Worm (Caenorhabditis elegans) whole organism, L4/young adult: Measurements from ENCODE around the gene K09E9.1.

Source experiments
- W03F9.2 ChIP-seq: fragments of 150-350 bp; optimal IDR thresholded peaks from 2 replicates; lab custom pipeline; 2014; ENCODE audit warnings: missing biosample characterization, missing genetic modification characterization
- dao-5 ChIP-seq: sonication (generic microtip); optimal IDR thresholded peaks from 2 replicates; lab custom pipeline; 2016; ENCODE audit warnings: missing genotype, missing genetic modification characterization, moderate library complexity, missing compliant biosample characterization
- him-1 ChIP-seq: sonication (generic microtip); optimal IDR thresholded peaks from 2 replicates; lab custom pipeline; 2016; ENCODE audit warnings: missing genotype, missing genetic modification reagents, missing genetic modification characterization, missing compliant biosample characterization

The K09E9.1 gene

ce11 chrX:15620200-15620599, at the start of gene K09E9.1:
Gene K09E9.1, plus strand, starts transcription at chrX:15620500.
- no peak for TF ChIP-seq W03F9.2 (tag; lab: Kevin White, UChicago)

- TF ChIP-seq him-1 (tag; lab: Kevin White, UChicago) (no peak), dao-5 (tag; lab: Kevin White, UChicago) (no peak), W03F9.2 (tag; lab: Kevin White, UChicago) (no peak)
These were observed 48.3 kb upstream of the K09E9.1 start for ce11 chrX:15572021-15572420.

ce11 chrX:15575460-15575859, 44.8 kb upstream of the K09E9.1 start:
- TF ChIP-seq dao-5 (tag; lab: Kevin White, UChicago) (no peak), W03F9.2 (tag; lab: Kevin White, UChicago) (no peak), him-1 (tag; lab: Kevin White, UChicago) (no peak)

- TF ChIP-seq W03F9.2 (tag; lab: Kevin White, UChicago) (no peak), him-1 (tag; lab: Kevin White, UChicago) (no peak), dao-5 (tag; lab: Kevin White, UChicago) (no peak)
These were observed 43.4 kb upstream of the K09E9.1 start, which contains the start of gene K09A9.6 for ce11 chrX:15576942-15577341. Gene K09A9.6, plus strand, starts transcription at chrX:15577242.

- TF ChIP-seq dao-5 (tag; lab: Kevin White, UChicago) (no peak), him-1 (tag; lab: Kevin White, UChicago) (no peak), W03F9.2 (tag; lab: Kevin White, UChicago) (no peak)
These were observed 35.2 kb upstream of the K09E9.1 start for ce11 chrX:15585144-15585543.

ce11 chrX:15586192-15586591, 34.1 kb upstream of the K09E9.1 start:
- TF ChIP-seq dao-5 (tag; lab: Kevin White, UChicago): no peak
- TF ChIP-seq him-1 (tag; lab: Kevin White, UChicago): no peak
- no peak for TF ChIP-seq W03F9.2 (tag; lab: Kevin White, UChicago)

ce11 chrX:15590347-15590928, 29.9 kb upstream of the K09E9.1 start, which contains the start of gene gas-1:
Gene gas-1, minus strand, starts transcription at chrX:15590397.
- TF ChIP-seq him-1 (tag; lab: Kevin White, UChicago): no peak
- no peak for TF ChIP-seq W03F9.2 (tag; lab: Kevin White, UChicago)
- TF ChIP-seq dao-5 (tag; lab: Kevin White, UChicago): no peak

ce11 chrX:15591068-15591467, 29.2 kb upstream of the K09E9.1 start, which contains the start of gene usp-33:
Gene usp-33, plus strand, starts transcription at chrX:15591368.
- no peak for TF ChIP-seq W03F9.2 (tag; lab: Kevin White, UChicago)
- no peak for TF ChIP-seq dao-5 (tag; lab: Kevin White, UChicago)
- TF ChIP-seq him-1 (tag; lab: Kevin White, UChicago): no peak

ce11 chrX:15593366-15593765, 26.9 kb upstream of the K09E9.1 start:
- TF ChIP-seq W03F9.2 (tag; lab: Kevin White, UChicago) (no peak), dao-5 (tag; lab: Kevin White, UChicago) (no peak), him-1 (tag; lab: Kevin White, UChicago) (no peak)

- TF ChIP-seq W03F9.2 (tag; lab: Kevin White, UChicago) (no peak), him-1 (tag; lab: Kevin White, UChicago) (no peak), dao-5 (tag; lab: Kevin White, UChicago) (no peak)
These were observed 26.3 kb upstream of the K09E9.1 start for ce11 chrX:15594019-15594418.

- TF ChIP-seq dao-5 (tag; lab: Kevin White, UChicago): no peak
- TF ChIP-seq him-1 (tag; lab: Kevin White, UChicago): no peak
- TF ChIP-seq W03F9.2 (tag; lab: Kevin White, UChicago): no peak
These were observed 23.2 kb upstream of the K09E9.1 start, which contains the start of gene K09A9.8 for ce11 chrX:15597077-15597476. Gene K09A9.8, minus strand, starts transcription at chrX:15597177.

ce11 chrX:15598661-15599384, 21.5 kb upstream of the K09E9.1 start:
- TF ChIP-seq W03F9.2 (tag; lab: Kevin White, UChicago) (no peak), him-1 (tag; lab: Kevin White, UChicago) (no peak), dao-5 (tag; lab: Kevin White, UChicago) (no peak)

- no peak for TF ChIP-seq W03F9.2 (tag; lab: Kevin White, UChicago)
- TF ChIP-seq him-1 (tag; lab: Kevin White, UChicago): no peak
- no peak for TF ChIP-seq dao-5 (tag; lab: Kevin White, UChicago)
These were observed 20.4 kb upstream of the K09E9.1 start for ce11 chrX:15599925-15600324.
